Worm (Caenorhabditis elegans) whole organism, early embryonic: ENCODE measurements around the gene Y70C5C.1.

Experiments used
- ama-1 ChIP-seq: fragments of 150-350 bp; optimal IDR thresholded peaks from 2 replicates; lab custom pipeline; 2014
- ceh-36 ChIP-seq: sonication (generic microtip); optimal IDR thresholded peaks from 2 replicates; lab custom pipeline; 2016; ENCODE audit warnings: missing genetic modification characterization, inconsistent platforms, missing compliant biosample characterization
- flt-1 ChIP-seq: fragments of 200-800 bp; sonication (Bioruptor generic); IDR thresholded peaks from 2 replicates; pipeline ENCODE4 v1.3.6; 2022; ENCODE audit warnings: missing genetic modification characterization, missing compliant biosample characterization
- pes-1 ChIP-seq: fragments of 200-800 bp; sonication (Bioruptor generic); IDR thresholded peaks from 2 replicates; pipeline ENCODE4 v1.3.6; 2022; ENCODE audit warnings: missing genetic modification reagents, missing genetic modification characterization, missing compliant biosample characterization

ce11 chrV:16695499-16695898 is 4.5 kb upstream of the Y70C5C.1 start:
- TF ChIP-seq pes-1: no peak
- TF ChIP-seq ama-1 (lab: Kevin White, UChicago): no peak
- TF ChIP-seq flt-1 (GFP tag; lab: Robert Waterston, UW): no peak
- TF ChIP-seq ceh-36 (tag; lab: Kevin White, UChicago): no peak
